Fruit fly (Drosophila melanogaster): Measurements from ENCODE around the gene Ho.
A peak's percentile ranks its signal among the peaks of the same experiment; 100 is the strongest.

Ho gene

DNA sequence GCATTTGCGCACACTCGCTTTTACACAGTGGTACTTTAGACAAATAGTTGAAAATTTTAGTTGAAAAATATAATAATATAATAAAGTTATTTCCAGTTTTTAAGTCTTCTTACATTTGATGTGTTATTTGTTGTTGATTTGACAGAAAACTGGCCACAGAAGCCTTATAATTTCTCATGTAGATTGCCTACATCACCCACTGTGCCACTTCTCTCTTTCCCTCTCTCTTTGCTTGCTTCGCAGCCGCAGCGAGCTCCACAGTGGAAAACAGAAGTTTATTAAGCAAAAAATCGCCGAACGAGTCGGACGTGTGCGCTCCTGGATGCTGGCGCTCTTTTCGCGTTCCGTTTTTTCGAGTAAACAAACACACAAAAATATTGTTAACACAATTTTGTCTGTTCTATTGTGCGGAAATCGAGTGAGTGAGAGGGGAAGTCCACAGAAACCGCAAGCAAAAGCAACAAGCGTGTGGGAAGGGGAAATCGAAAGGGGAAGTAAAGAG lies 23.6 kb upstream of the Ho start, which contains the start of gene CG42327 (continued):
- peak; percentile 95 for TF ChIP-seq Oli (tag; optimal IDR thresholded peaks at IDR 0.05)
- peak; percentile 8 for TF ChIP-seq Hmx (GFP tag; optimal IDR thresholded peaks at IDR 0.05)
- peak; percentile 89 for TF ChIP-seq Dek (tag; optimal IDR thresholded peaks at IDR 0.05)
- peak; percentile 86 for TF ChIP-seq slp2 (GFP tag; optimal IDR thresholded peaks at IDR 0.05)
- no peak for TF ChIP-seq h (optimal IDR thresholded peaks at IDR 0.05)
- peak; percentile 86 for TF ChIP-seq CG18476 (GFP tag; optimal IDR thresholded peaks at IDR 0.05)
- peak; percentile 72 for TF ChIP-seq NFAT (GFP tag; IDR thresholded peaks at IDR 0.05)
- TF ChIP-seq twi (tag; optimal IDR thresholded peaks at IDR 0.05), result peak; percentile 72
- TF ChIP-seq chinmo (GFP tag; IDR thresholded peaks at IDR 0.05; ENCODE audit: partially characterized antibody), result peak; percentile 86; the same call in 2 of the 4 replicates
- TF ChIP-seq inv (GFP tag; IDR thresholded peaks at IDR 0.05; ENCODE audit: partially characterized antibody), result peak; percentile 16; the same call in 1 of the 2 replicates
- peak; percentile 84 for TF ChIP-seq CG1603 (tag; optimal IDR thresholded peaks at IDR 0.05)
- TF ChIP-seq CG10147 (GFP tag; optimal IDR thresholded peaks at IDR 0.05), result peak; percentile 87
- TF ChIP-seq Gug (GFP tag; IDR thresholded peaks at IDR 0.05), result peak; percentile 90
- TF ChIP-seq CG1024 (GFP tag; IDR thresholded peaks at IDR 0.05), result peak; percentile 91
- peak; percentile 4 for TF ChIP-seq ftz-f1 (GFP tag; optimal IDR thresholded peaks at IDR 0.05)
- no peak for TF ChIP-seq hkb (optimal IDR thresholded peaks at IDR 0.05)
- TF ChIP-seq hkb (GFP tag; IDR thresholded peaks at IDR 0.05), result peak; percentile 98
- TF ChIP-seq CG17912 (GFP tag; optimal IDR thresholded peaks at IDR 0.05), result peak; percentile 53
- peak; percentile 68 for TF ChIP-seq Bteb2 (GFP tag; optimal IDR thresholded peaks at IDR 0.05)
- peak; percentile 78 for TF ChIP-seq CG17612 (GFP tag; IDR thresholded peaks at IDR 0.05)
- peak; percentile 94 for TF ChIP-seq CG11504 (tag; optimal IDR thresholded peaks at IDR 0.05)
- peak; percentile 69 for TF ChIP-seq gro (GFP tag; optimal IDR thresholded peaks at IDR 0.05)
- peak; percentile 93 for TF ChIP-seq ttk (GFP tag; IDR thresholded peaks at IDR 0.05)
- peak; percentile 86 for TF ChIP-seq scrt (GFP tag; optimal IDR thresholded peaks at IDR 0.05)
- peak; percentile 84 for TF ChIP-seq CG2199 (GFP tag; IDR thresholded peaks at IDR 0.05)
- peak; percentile 21 for TF ChIP-seq ash1 (GFP tag; optimal IDR thresholded peaks at IDR 0.05)
- TF ChIP-seq Nf-YB (GFP tag; optimal IDR thresholded peaks at IDR 0.05), result peak; percentile 80
- peak; percentile 95 for TF ChIP-seq Ada2b (GFP tag; IDR thresholded peaks at IDR 0.05)
- peak; percentile 96 for TF ChIP-seq tgo (GFP tag; IDR thresholded peaks at IDR 0.05)
- peak; percentile 45 for TF ChIP-seq bbx (GFP tag; IDR thresholded peaks at IDR 0.05; ENCODE audit: partially characterized antibody)
- TF ChIP-seq mirr (GFP tag; optimal IDR thresholded peaks at IDR 0.05), result peak; percentile 80
- peak; percentile 98 for TF ChIP-seq ewg (GFP tag; optimal IDR thresholded peaks at IDR 0.05)
- TF ChIP-seq CG5953 (GFP tag; IDR thresholded peaks at IDR 0.05), result peak; percentile 98
- TF ChIP-seq CG3281 (GFP tag; optimal IDR thresholded peaks at IDR 0.05), result peak; percentile 88
- TF ChIP-seq ems (GFP tag; optimal IDR thresholded peaks at IDR 0.05), result peak; percentile 85
- peak; percentile 26 for TF ChIP-seq CG15073 (GFP tag; optimal IDR thresholded peaks at IDR 0.05)
- peak; percentile 73 for TF ChIP-seq CG4328 (GFP tag; optimal IDR thresholded peaks at IDR 0.05)
- peak; percentile 90 for TF ChIP-seq cato (GFP tag; optimal IDR thresholded peaks at IDR 0.05; ENCODE audit: borderline replicate concordance)
- peak; percentile 85 for TF ChIP-seq CG12942 (GFP tag; optimal IDR thresholded peaks at IDR 0.05)
- peak; percentile 98 for TF ChIP-seq Drgx (GFP tag; IDR thresholded peaks at IDR 0.05)
- TF ChIP-seq CG31365 (tag; optimal IDR thresholded peaks at IDR 0.05), result peak; percentile 54
- TF ChIP-seq Atf3 (GFP tag; optimal IDR thresholded peaks at IDR 0.05), result peak; percentile 76
- TF ChIP-seq Chrac-16 (GFP tag; optimal IDR thresholded peaks at IDR 0.05), result peak; percentile 93
- TF ChIP-seq pho (GFP tag; optimal IDR thresholded peaks at IDR 0.05), result peak; percentile 77
- TF ChIP-seq CG7357 (GFP tag; IDR thresholded peaks at IDR 0.05), result peak; percentile 77; the same call in 2 of the 3 replicates
- TF ChIP-seq en (GFP tag; optimal IDR thresholded peaks at IDR 0.05), result peak; percentile 66
- peak; percentile 76; the same call in 1 of the 2 replicates for TF ChIP-seq CG10321 (GFP tag; IDR thresholded peaks at IDR 0.05)
- no peak for TF ChIP-seq yki (optimal IDR thresholded peaks at IDR 0.05)
- peak; percentile 89 for TF ChIP-seq CG16815 (GFP tag; optimal IDR thresholded peaks at IDR 0.05)
- peak; percentile 92 for TF ChIP-seq CG4820 (GFP tag; optimal IDR thresholded peaks at IDR 0.05)
- TF ChIP-seq ci (GFP tag; IDR thresholded peaks at IDR 0.05), result peak; percentile 99
- peak; percentile 57 for TF ChIP-seq crc (GFP tag; optimal IDR thresholded peaks at IDR 0.05)
